Worm (Caenorhabditis elegans): ENCODE measurements around the gene srt-18.

Gene srt-18

DNA sequence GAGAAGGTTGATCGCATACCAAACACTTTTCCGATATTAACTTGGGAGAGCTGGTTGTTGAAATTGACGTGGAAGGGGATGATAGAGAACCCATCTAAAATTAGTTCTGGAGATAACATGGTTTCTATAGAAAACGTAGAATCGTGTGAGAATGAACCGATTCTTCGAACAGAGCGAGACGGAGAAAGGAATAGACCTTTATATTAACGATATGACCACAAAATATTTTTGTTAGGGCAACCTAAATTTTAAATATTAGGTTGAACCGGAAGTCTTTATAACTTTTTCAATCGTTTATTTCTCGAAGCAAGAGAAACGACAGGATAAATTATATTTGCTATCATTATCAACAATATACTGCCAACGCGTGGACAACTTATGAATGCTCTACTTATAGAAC lies 49.4 kb downstream of the srt-18 start, which contains the start of gene nhr-219:
Gene nhr-219 (minus strand): TSS at position 101 of the 400 bp plus-strand sequence.
- TF ChIP-seq lin-40 (tag; optimal IDR thresholded peaks at IDR 0.05) (no peak), F52B5.7 (tag; optimal IDR thresholded peaks at IDR 0.05) (no peak), ceh-27 (GFP tag; optimal IDR thresholded peaks at IDR 0.05) (no peak), hlh-12 (tag; optimal IDR thresholded peaks at IDR 0.05) (no peak), ceh-40 (GFP tag; IDR thresholded peaks at IDR 0.05) (no peak), snpc-3.4 (tag; optimal IDR thresholded peaks at IDR 0.05) (no peak)
